Fruit fly (Drosophila melanogaster): ENCODE results near the gene Wnt4.

The Wnt4 gene

dm6 chr2L:7295924-7296323, 19.0 kb upstream of the Wnt4 start:
- TF ChIP-seq Dfd (GFP tag; optimal IDR thresholded peaks at IDR 0.05) (no peak), Atf6 (GFP tag; IDR thresholded peaks at IDR 0.05) (no peak), ftz-f1 (GFP tag; optimal IDR thresholded peaks at IDR 0.05) (no peak), Gug (GFP tag; IDR thresholded peaks at IDR 0.05) (no peak), peb (GFP tag; IDR thresholded peaks at IDR 0.05) (peak; percentile 67), nau (GFP tag; optimal IDR thresholded peaks at IDR 0.05) (peak; percentile 43), HmgD (GFP tag; optimal IDR thresholded peaks at IDR 0.05) (no peak), Usf (GFP tag; optimal IDR thresholded peaks at IDR 0.05) (peak; percentile 53), sens-2 (GFP tag; IDR thresholded peaks at IDR 0.05) (0 out of 2 replicates have a peak, but pooled peaks have one; percentile 8), CG4282 (GFP tag; optimal IDR thresholded peaks at IDR 0.05) (no peak), CG15479 (GFP tag; optimal IDR thresholded peaks at IDR 0.05) (peak; percentile 64), Stat92E (GFP tag; optimal IDR thresholded peaks at IDR 0.05) (peak in 1 of 3 experiments; percentile 24), CG34422 (GFP tag; IDR thresholded peaks at IDR 0.05) (peak; percentile 72; the same call in 2 of the 3 replicates), CG9932 (GFP tag; IDR thresholded peaks at IDR 0.05) (no peak), Hr39 (optimal IDR thresholded peaks at IDR 0.05) (no peak), Hey (tag; optimal IDR thresholded peaks at IDR 0.05) (no peak), ro (GFP tag; IDR thresholded peaks at IDR 0.05) (peak; percentile 61; the same call in 1 of the 2 replicates), CG5953 (GFP tag; IDR thresholded peaks at IDR 0.05) (0 out of 2 replicates have a peak, but pooled peaks have one; percentile 18), dmrt99B (tag; optimal IDR thresholded peaks at IDR 0.05) (peak; percentile 89), row (GFP tag; IDR thresholded peaks at IDR 0.05) (peak; percentile 74), crc (GFP tag; optimal IDR thresholded peaks at IDR 0.05) (no peak), Oaz (GFP tag; IDR thresholded peaks at IDR 0.05) (0 out of 2 replicates have a peak, but pooled peaks have one; percentile 33), CG8478 (optimal IDR thresholded peaks at IDR 0.05) (no peak), CG11398 (GFP tag; optimal IDR thresholded peaks at IDR 0.05) (no peak), slbo (GFP tag; IDR thresholded peaks at IDR 0.05) (no peak), al (GFP tag; IDR thresholded peaks at IDR 0.05) (no peak), unc-4 (GFP tag; IDR thresholded peaks at IDR 0.05; ENCODE audit: partially characterized antibody) (no peak), CG7357 (GFP tag; IDR thresholded peaks at IDR 0.05) (0 out of 3 replicates have a peak, but pooled peaks have one; percentile 44), cato (GFP tag; optimal IDR thresholded peaks at IDR 0.05; ENCODE audit: borderline replicate concordance) (peak; percentile 57), eyg (GFP tag; optimal IDR thresholded peaks at IDR 0.05) (no peak), CG18619 (GFP tag; optimal IDR thresholded peaks at IDR 0.05) (peak; percentile 44), CG9215 (GFP tag; IDR thresholded peaks at IDR 0.05) (0 out of 2 replicates have a peak, but pooled peaks have one; percentile 16), CG14860 (GFP tag; IDR thresholded peaks at IDR 0.05; ENCODE audit: partially characterized antibody) (0 out of 3 replicates have a peak, but pooled peaks have one; percentile 45), CG4360 (GFP tag; IDR thresholded peaks at IDR 0.05) (no peak), tup (GFP tag; optimal IDR thresholded peaks at IDR 0.05) (peak; percentile 31), repo (GFP tag; optimal IDR thresholded peaks at IDR 0.05) (no peak), fru (optimal IDR thresholded peaks at IDR 0.05) (no peak), CG12071 (GFP tag; optimal IDR thresholded peaks at IDR 0.05) (no peak), emc (GFP tag; optimal IDR thresholded peaks at IDR 0.05) (no peak), abd-A (tag; optimal IDR thresholded peaks at IDR 0.05) (peak; percentile 29), tio (GFP tag; optimal IDR thresholded peaks at IDR 0.05) (peak; percentile 70), CG7987 (GFP tag; optimal IDR thresholded peaks at IDR 0.05) (no peak), MESR4 (GFP tag; optimal IDR thresholded peaks at IDR 0.05) (no peak), CG17359 (tag; optimal IDR thresholded peaks at IDR 0.05) (peak; percentile 73), Sox102F (GFP tag; optimal IDR thresholded peaks at IDR 0.05) (peak; percentile 84), gfzf (GFP tag; optimal IDR thresholded peaks at IDR 0.05) (no peak), wek (GFP tag; optimal IDR thresholded peaks at IDR 0.05) (peak; percentile 29), dmrt11E (tag; optimal IDR thresholded peaks at IDR 0.05) (peak; percentile 92), ATbp (GFP tag; optimal IDR thresholded peaks at IDR 0.05) (peak; percentile 82), fd96Cb (tag; optimal IDR thresholded peaks at IDR 0.05) (peak; percentile 88), bbx (GFP tag; IDR thresholded peaks at IDR 0.05; ENCODE audit: partially characterized antibody) (no peak)

Data from whole organism, embryonic.